Fruit fly (Drosophila melanogaster): ENCODE measurements around the gene Srg3.

Srg3 gene

dm6 chr3L:9429665-9430607, 13.1 kb upstream of the Srg3 start, which contains the start of the genes RpS17 and MTF-1 (continued):
- no peak for TF ChIP-seq Eip93F (GFP tag; optimal IDR thresholded peaks at IDR 0.05)
- peak; percentile 54 for TF ChIP-seq CG34406 (GFP tag; optimal IDR thresholded peaks at IDR 0.05)
- TF ChIP-seq CG6276 (GFP tag; optimal IDR thresholded peaks at IDR 0.05) = no peak
- TF ChIP-seq salr (GFP tag; optimal IDR thresholded peaks at IDR 0.05) = peak in 1 of 2 experiments; percentile 56
- TF ChIP-seq fd59A (GFP tag; optimal IDR thresholded peaks at IDR 0.05) = no peak
- TF ChIP-seq achi (GFP tag; optimal IDR thresholded peaks at IDR 0.05) = peak; percentile 48
- TF ChIP-seq pdm3 (GFP tag; optimal IDR thresholded peaks at IDR 0.05) = peak; percentile 40
- no peak for TF ChIP-seq dac (GFP tag; optimal IDR thresholded peaks at IDR 0.05)
- TF ChIP-seq lz (GFP tag; optimal IDR thresholded peaks at IDR 0.05) = peak; percentile 65
- no peak for TF ChIP-seq spab (GFP tag; optimal IDR thresholded peaks at IDR 0.05)
- TF ChIP-seq CG10669 (GFP tag; optimal IDR thresholded peaks at IDR 0.05) = peak; percentile 24
- TF ChIP-seq OdsH (GFP tag; optimal IDR thresholded peaks at IDR 0.05) = peak; percentile 34
- TF ChIP-seq Eip78C (GFP tag) = peak; percentile 75
- peak; percentile 18 for TF ChIP-seq CG8632 (GFP tag; optimal IDR thresholded peaks at IDR 0.05)
- TF ChIP-seq Hr39 (GFP tag; optimal IDR thresholded peaks at IDR 0.05) = peak; percentile 51
- peak; percentile 59 for TF ChIP-seq eg (GFP tag; IDR thresholded peaks at IDR 0.05)
- TF ChIP-seq CG6792 (GFP tag; optimal IDR thresholded peaks at IDR 0.05) = peak; percentile 34
- no peak for TF ChIP-seq CG11294 (GFP tag; IDR thresholded peaks at IDR 0.05)
- peak; percentile 82 for TF ChIP-seq CG6854 (GFP tag; optimal IDR thresholded peaks at IDR 0.05)
- TF ChIP-seq CG3032 (tag; optimal IDR thresholded peaks at IDR 0.05) = no peak
- TF ChIP-seq CG3919 (GFP tag; optimal IDR thresholded peaks at IDR 0.05) = peak; percentile 63
- TF ChIP-seq CG15336 (GFP tag; IDR thresholded peaks at IDR 0.05) = 0 out of 2 replicates have a peak, but pooled peaks have one; percentile 26
- TF ChIP-seq esn (GFP tag; optimal IDR thresholded peaks at IDR 0.05) = peak; percentile 72
- no peak for TF ChIP-seq CG10631 (GFP tag; optimal IDR thresholded peaks at IDR 0.05)
- TF ChIP-seq fd85E (GFP tag; optimal IDR thresholded peaks at IDR 0.05) = no peak
- TF ChIP-seq fkh (GFP tag; optimal IDR thresholded peaks at IDR 0.05) = no peak
- TF ChIP-seq CG4318 (GFP tag; optimal IDR thresholded peaks at IDR 0.05) = no peak
- peak; percentile 67 for TF ChIP-seq Met (GFP tag; optimal IDR thresholded peaks at IDR 0.05)
- TF ChIP-seq CG11762 (GFP tag; optimal IDR thresholded peaks at IDR 0.05; ENCODE audit: insufficient read depth) = no peak

- no peak for TF ChIP-seq spab (GFP tag; optimal IDR thresholded peaks at IDR 0.05)
- peak; percentile 57 for TF ChIP-seq svp (GFP tag)
These were observed 12.5 kb upstream of the Srg3 start for dm6 chr3L:9430608-9430952.

- TF ChIP-seq fd59A (GFP tag; optimal IDR thresholded peaks at IDR 0.05) (no peak), CG15336 (GFP tag; IDR thresholded peaks at IDR 0.05) (peak; percentile 20; the same call in 1 of the 2 replicates)
These were observed 11.0 kb upstream of the Srg3 start for dm6 chr3L:9431848-9432623.

dm6 chr3L:9432810-9433587, 10.0 kb upstream of the Srg3 start:
- TF ChIP-seq dsx (GFP tag; optimal IDR thresholded peaks at IDR 0.05; ENCODE audit: poor library complexity, severe bottlenecking) = peak; percentile 72
- no peak for TF ChIP-seq Blimp-1 (GFP tag; optimal IDR thresholded peaks at IDR 0.05)
- no peak for TF ChIP-seq Sox15 (GFP tag; optimal IDR thresholded peaks at IDR 0.05)

All from whole organism, prepupa.